Fruit fly (Drosophila melanogaster) whole organism, pupa: ENCODE data around the gene CG32845.

Experiments used
- CG32121 ChIP-seq: fragments of 200-800 bp; sonication (Bioruptor generic); IDR thresholded peaks from 2 replicates; pipeline ENCODE4 v1.3.6; 2022; ENCODE audit warnings: missing biosample characterization, missing genetic modification characterization
- CG8159 ChIP-seq: fragments of 200-800 bp; sonication (Bioruptor generic); optimal IDR thresholded peaks from 3 replicates; lab custom pipeline; 2018; ENCODE audit warnings: missing biosample characterization, mild to moderate bottlenecking, missing genetic modification characterization, moderate library complexity
- CG9948 ChIP-seq: fragments of 200-800 bp; sonication (Bioruptor generic); optimal IDR thresholded peaks from 2 replicates; lab custom pipeline; 2018; ENCODE audit warnings: missing biosample characterization, mild to moderate bottlenecking, missing genetic modification characterization, moderate library complexity
- Ets98B ChIP-seq: fragments of 200-800 bp; sonication (Bioruptor generic); IDR thresholded peaks from 2 replicates; pipeline ENCODE4 v1.3.6; 2022; ENCODE audit warnings: missing biosample characterization, missing genetic modification characterization
- fd96Ca ChIP-seq: fragments of 200-800 bp; sonication (Bioruptor generic); IDR thresholded peaks from 3 replicates; pipeline ENCODE4 v1.3.6; 2022; ENCODE audit warnings: missing biosample characterization, missing genetic modification characterization

dm6 chr3L:231504-231903 lies 41.7 kb downstream of the CG32845 start, which contains the start of gene CG42846:
- no peak for TF ChIP-seq CG32121 (GFP tag; lab: Robert Waterston, UW)
- no peak for TF ChIP-seq CG9948 (tag; lab: Kevin White, UChicago)
- TF ChIP-seq CG8159 (tag; lab: Kevin White, UChicago), result no peak
- no peak for TF ChIP-seq fd96Ca
- no peak for TF ChIP-seq Ets98B (GFP tag; lab: Robert Waterston, UW)
